Fruit fly (Drosophila melanogaster): ENCODE data around the gene CG7394.

The CG7394 gene

DNA sequence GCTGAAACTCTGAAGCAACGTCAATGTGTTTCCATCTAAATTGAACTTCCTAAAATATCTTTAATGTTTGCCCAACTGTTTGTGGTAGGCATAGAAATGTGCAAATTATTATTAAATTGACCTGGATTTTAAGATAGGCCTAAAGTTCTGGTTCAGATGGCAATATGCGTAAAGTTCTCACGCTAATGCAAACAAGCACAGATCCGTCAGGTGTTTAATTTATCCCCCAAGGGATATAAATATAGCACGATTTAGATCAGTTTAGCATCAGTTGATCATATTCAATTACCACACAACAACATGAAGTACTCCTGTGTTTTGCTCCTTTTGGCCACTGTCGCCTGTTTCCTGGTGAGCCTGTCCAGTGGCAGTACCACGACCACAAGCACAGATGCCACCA is 27.6 kb downstream of the CG7394 start, which contains the start of gene CG7377:
TSS of gene CG7377 (plus strand) at position 301 of the 400 bp plus-strand sequence.
- TF ChIP-seq klu (GFP tag; IDR thresholded peaks at IDR 0.05) (0 out of 2 replicates have a peak, but pooled peaks have one; percentile 9), Ets65A (GFP tag) (peak; percentile 15)

DNA sequence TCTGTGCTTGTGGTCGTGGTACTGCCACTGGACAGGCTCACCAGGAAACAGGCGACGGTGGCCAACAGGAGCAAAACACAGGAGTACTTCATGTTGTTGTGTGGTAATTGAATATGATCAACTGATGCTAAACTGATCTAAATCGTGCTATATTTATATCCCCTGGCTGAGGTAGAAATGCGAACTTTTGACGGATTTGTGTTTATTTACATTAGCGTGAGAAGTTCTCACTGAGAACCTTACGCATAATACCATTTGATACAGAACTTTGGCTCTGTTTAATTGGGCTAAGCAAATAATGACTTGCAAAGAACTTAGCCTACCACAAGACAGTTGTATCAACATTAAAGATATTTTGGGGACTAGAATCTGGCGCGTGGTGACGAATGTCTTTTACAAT is 29.3 kb downstream of the CG7394 start, which contains the start of gene CG33268:
TSS of gene CG33268 (minus strand) at position 101 of the 400 bp plus-strand sequence.
- TF ChIP-seq MESR4 (GFP tag; optimal IDR thresholded peaks at IDR 0.05) (no peak), Rx (GFP tag; IDR thresholded peaks at IDR 0.05) (no peak), Camta (GFP tag; optimal IDR thresholded peaks at IDR 0.05) (no peak), CG17328 (GFP tag; IDR thresholded peaks at IDR 0.05) (no peak), fru (optimal IDR thresholded peaks at IDR 0.05) (no peak), MTF-1 (GFP tag; optimal IDR thresholded peaks at IDR 0.05; ENCODE audit: borderline replicate concordance) (no peak), wdn (GFP tag; IDR thresholded peaks at IDR 0.05) (no peak), CG6765 (GFP tag; optimal IDR thresholded peaks at IDR 0.05) (no peak), CG10274 (GFP tag; optimal IDR thresholded peaks at IDR 0.05) (no peak), ERR (GFP tag; optimal IDR thresholded peaks at IDR 0.05) (no peak), CG10462 (GFP tag; optimal IDR thresholded peaks at IDR 0.05) (no peak)

DNA sequence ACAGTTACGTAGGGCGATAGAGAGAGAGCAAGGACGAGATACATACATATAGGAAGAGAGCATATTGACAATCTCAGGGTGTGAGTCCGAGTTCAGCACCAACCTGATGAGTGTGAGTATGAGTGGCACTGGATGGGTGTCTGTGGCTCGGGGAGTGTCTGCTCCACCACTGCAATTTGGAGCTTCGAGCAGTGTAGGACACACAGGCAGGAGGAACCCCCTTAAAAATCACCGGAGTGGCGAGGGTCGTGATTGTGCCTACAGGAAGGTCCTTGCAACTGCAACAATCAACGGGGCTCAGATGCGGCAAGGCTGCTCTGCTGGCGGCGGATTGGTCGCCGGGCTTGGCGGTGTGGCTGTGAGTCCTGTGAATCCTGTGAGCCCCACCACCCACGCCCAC is 30.0 kb downstream of the CG7394 start:
- no peak for TF ChIP-seq CG11695 (GFP tag; IDR thresholded peaks at IDR 0.05)
- peak; percentile 15 to 22 for TF ChIP-seq Trl (optimal IDR thresholded peaks at IDR 0.05)
- TF ChIP-seq Trl (GFP tag; optimal IDR thresholded peaks at IDR 0.05) = no peak
- TF ChIP-seq CG9727 (GFP tag; optimal IDR thresholded peaks at IDR 0.05) = no peak
- no peak for TF ChIP-seq prd (optimal IDR thresholded peaks at IDR 0.05)
- TF ChIP-seq prd (GFP tag; IDR thresholded peaks at IDR 0.05) = no peak
- TF ChIP-seq CG13894 (tag; optimal IDR thresholded peaks at IDR 0.05) = no peak
- TF ChIP-seq CG3065 (GFP tag; optimal IDR thresholded peaks at IDR 0.05) = no peak
- TF ChIP-seq repo (GFP tag; optimal IDR thresholded peaks at IDR 0.05) = no peak

DNA sequence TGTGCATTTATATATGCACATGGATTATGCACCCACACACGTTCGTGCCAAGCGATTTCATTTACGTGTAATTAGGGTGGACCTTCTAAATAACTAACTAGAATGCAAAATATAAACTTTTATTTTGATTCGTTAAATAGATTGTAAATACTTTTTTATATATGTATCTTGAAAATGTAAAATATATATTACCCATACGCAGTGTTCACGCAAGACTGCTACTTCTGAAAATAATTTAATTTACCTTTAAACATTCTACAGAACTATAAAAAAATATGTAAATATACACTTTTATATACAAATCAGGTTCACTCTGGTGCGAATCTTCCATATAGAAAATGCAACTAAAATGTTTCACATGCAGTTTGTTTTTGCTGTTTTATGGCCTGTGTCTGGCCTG is 32.0 kb downstream of the CG7394 start:
- TF ChIP-seq fd3F (GFP tag; optimal IDR thresholded peaks at IDR 0.05) (no peak), CG6175 (GFP tag; IDR thresholded peaks at IDR 0.05) (no peak), CG14710 (tag; optimal IDR thresholded peaks at IDR 0.05) (no peak), inv (GFP tag; IDR thresholded peaks at IDR 0.05; ENCODE audit: partially characterized antibody) (no peak), CG4820 (GFP tag; optimal IDR thresholded peaks at IDR 0.05) (no peak), salm (tag; optimal IDR thresholded peaks at IDR 0.05) (no peak), CG3838 (GFP tag; optimal IDR thresholded peaks at IDR 0.05) (no peak), toy (GFP tag; IDR thresholded peaks at IDR 0.05) (no peak), btn (GFP tag; optimal IDR thresholded peaks at IDR 0.05) (no peak)

DNA sequence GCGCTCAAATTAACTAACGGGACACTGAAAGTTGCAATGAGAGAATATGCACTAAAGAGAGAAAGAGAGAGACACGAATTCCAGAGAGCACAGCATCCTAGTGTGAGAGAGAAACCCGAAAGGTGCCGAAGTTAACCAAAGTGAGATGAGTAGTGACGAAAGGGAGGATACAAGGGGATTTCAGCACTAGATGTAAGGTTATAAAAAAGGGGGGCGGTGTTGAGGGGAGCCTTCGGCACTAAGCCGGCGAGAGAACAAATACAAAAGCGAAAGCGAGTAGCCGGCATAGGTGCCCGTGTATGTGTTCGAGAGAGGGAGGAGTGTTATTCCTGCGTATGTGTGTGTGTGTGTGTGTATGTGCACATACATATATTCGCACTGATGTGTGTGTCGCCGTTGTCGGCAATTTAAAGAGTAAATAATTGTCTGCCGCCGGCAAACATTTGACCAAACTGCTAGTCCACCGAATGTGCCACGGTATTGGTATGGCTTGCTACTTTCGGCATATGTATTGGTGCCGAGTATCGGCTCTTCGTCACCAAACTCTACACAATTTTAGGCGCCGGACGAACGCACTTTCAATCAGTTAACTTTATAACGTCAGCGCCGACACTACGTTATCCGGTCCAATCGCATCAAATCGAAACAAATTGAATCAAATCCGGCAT is 34.9 kb downstream of the CG7394 start, which contains the start of gene CG7368:
TSS of gene CG7368 (plus strand) at position 618 of the 668 bp plus-strand sequence.
- TF ChIP-seq fd3F (GFP tag; optimal IDR thresholded peaks at IDR 0.05) (no peak), chinmo (GFP tag; IDR thresholded peaks at IDR 0.05; ENCODE audit: partially characterized antibody) (peak; percentile 58; the same call in 1 of the 4 replicates), Deaf1 (tag; optimal IDR thresholded peaks at IDR 0.05) (peak; percentile 96), Trl (optimal IDR thresholded peaks at IDR 0.05) (peak; percentile 36 to 71), Trl (GFP tag; optimal IDR thresholded peaks at IDR 0.05) (no peak), Meics (GFP tag; optimal IDR thresholded peaks at IDR 0.05) (peak; percentile 79), sens (GFP tag) (peak; percentile 24), cg (GFP tag; optimal IDR thresholded peaks at IDR 0.05) (peak; percentile 30), CG3163 (GFP tag; optimal IDR thresholded peaks at IDR 0.05) (peak; percentile 19), abd-A (tag; optimal IDR thresholded peaks at IDR 0.05) (peak; percentile 47), Ada2b (GFP tag; IDR thresholded peaks at IDR 0.05) (no peak), Spps (tag; optimal IDR thresholded peaks at IDR 0.05) (no peak), crol (GFP tag; IDR thresholded peaks at IDR 0.05) (peak; percentile 83), NfI (GFP tag; optimal IDR thresholded peaks at IDR 0.05) (no peak), Ets65A (GFP tag) (peak; percentile 43), hb (GFP tag; IDR thresholded peaks at IDR 0.05; ENCODE audit: partially characterized antibody) (peak; percentile 34; the same call in 1 of the 3 replicates), CG34422 (GFP tag; IDR thresholded peaks at IDR 0.05) (peak; percentile 41; the same call in 1 of the 3 replicates)

All from whole organism, embryonic.